Fruit fly (Drosophila melanogaster): Measurements from ENCODE around the gene CG13014.

dm6 chrX:16575097-16575496 lies 12.6 kb upstream of the CG13014 start:
- TF ChIP-seq CG32121 (GFP tag; IDR thresholded peaks at IDR 0.05), result 0 out of 2 replicates have a peak, but pooled peaks have one; percentile 12
- TF ChIP-seq CG13204 (GFP tag; optimal IDR thresholded peaks at IDR 0.05), result no peak
- TF ChIP-seq fd96Ca (GFP tag; IDR thresholded peaks at IDR 0.05), result no peak
- no peak for TF ChIP-seq gl (tag; optimal IDR thresholded peaks at IDR 0.05)
- TF ChIP-seq rn (GFP tag; IDR thresholded peaks at IDR 0.05), result no peak
